Worm (Caenorhabditis elegans) whole organism, L3 larva: ENCODE measurements around the gene fbxb-29.
"Not testable (repeated sequence)": the region's sequence is repeated elsewhere in the genome, so short reads cannot be mapped to it uniquely, and the experiment has no call there.

Source experiments
- R02D3.7 ChIP-seq: fragments of 150-350 bp; optimal IDR thresholded peaks from 2 replicates; lab custom pipeline; 2014; ENCODE audit warnings: missing biosample characterization, missing genetic modification characterization
- ZK546.5 ChIP-seq: sonication (generic microtip); optimal IDR thresholded peaks from 2 replicates; lab custom pipeline; 2017; ENCODE audit warnings: missing biosample characterization, missing genetic modification characterization
- aly-2 ChIP-seq: fragments of 150-350 bp; optimal IDR thresholded peaks from 2 replicates; lab custom pipeline; 2014; ENCODE audit warnings: missing biosample characterization, missing genetic modification characterization
- ceh-16 ChIP-seq: sonication (generic microtip); optimal IDR thresholded peaks from 2 replicates; lab custom pipeline; 2017; ENCODE audit warnings: missing biosample characterization, missing genetic modification characterization
- ceh-28 ChIP-seq: fragments of 150-350 bp; optimal IDR thresholded peaks from 2 replicates; lab custom pipeline; 2014; ENCODE audit warnings: missing biosample characterization, missing genetic modification reagents, missing genetic modification characterization
- ceh-82 ChIP-seq: fragments of 150-350 bp; optimal IDR thresholded peaks from 2 replicates; lab custom pipeline; 2014; ENCODE audit warnings: missing biosample characterization, missing genetic modification characterization
- ceh-9 ChIP-seq: sonication (generic microtip); optimal IDR thresholded peaks from 2 replicates; lab custom pipeline; 2018; ENCODE audit warnings: missing biosample characterization, missing genetic modification characterization
- egl-27 ChIP-seq: sonication (generic microtip); optimal IDR thresholded peaks from 4 replicates; lab custom pipeline; 2017; ENCODE audit warnings: missing biosample characterization, missing genetic modification reagents, missing genetic modification characterization
- egl-5 ChIP-seq: fragments of 150-350 bp; optimal IDR thresholded peaks from 2 replicates; lab custom pipeline; 2017; ENCODE audit warnings: missing biosample characterization, missing genetic modification reagents, missing genetic modification characterization, inconsistent platforms
- elt-1 ChIP-seq: fragments of 150-350 bp; optimal IDR thresholded peaks from 2 replicates; lab custom pipeline; 2014; ENCODE audit warnings: missing biosample characterization, missing genetic modification characterization
- elt-2 ChIP-seq: sonication (generic microtip); optimal IDR thresholded peaks from 2 replicates; lab custom pipeline; 2016; ENCODE audit warnings: missing genetic modification reagents, mild to moderate bottlenecking, missing genetic modification characterization, missing compliant biosample characterization
- elt-3 ChIP-seq, 3 experiments: fragments of 150-350 bp in 1 of 3; sonication (generic microtip) in 2 of 3; optimal IDR thresholded peaks; 2 replicates in 2 of 3; 4 replicates in 1 of 3; lab custom pipeline; 2014 to 2017; ENCODE audit warnings: missing biosample characterization in 3 of 3, missing genetic modification characterization in 3 of 3
- eor-1 ChIP-seq, 2 experiments: fragments of 150-350 bp; optimal IDR thresholded peaks; 2 replicates each; lab custom pipeline; 2014 to 2018; ENCODE audit warnings: missing biosample characterization in 2 of 2, missing genetic modification characterization in 2 of 2
- fkh-10 ChIP-seq: sonication (generic microtip); optimal IDR thresholded peaks from 2 replicates; lab custom pipeline; 2017; ENCODE audit warnings: missing biosample characterization, missing genetic modification reagents, missing genetic modification characterization
- fkh-2 ChIP-seq: fragments of 150-350 bp; optimal IDR thresholded peaks from 2 replicates; lab custom pipeline; 2014; ENCODE audit warnings: missing biosample characterization, missing genetic modification reagents, missing genetic modification characterization
- fos-1 ChIP-seq: fragments of 150-350 bp; optimal IDR thresholded peaks from 2 replicates; lab custom pipeline; 2014; ENCODE audit warnings: missing biosample characterization, missing genetic modification characterization
- hmg-11 ChIP-seq: sonication (generic microtip); optimal IDR thresholded peaks from 2 replicates; lab custom pipeline; 2016; ENCODE audit warnings: missing genetic modification characterization, missing compliant biosample characterization
- lin-15B ChIP-seq: fragments of 150-350 bp; optimal IDR thresholded peaks from 2 replicates; lab custom pipeline; 2014; ENCODE audit warnings: missing biosample characterization, missing genetic modification characterization
- lin-39 ChIP-seq: fragments of 150-350 bp; optimal IDR thresholded peaks from 2 replicates; lab custom pipeline; 2018; ENCODE audit warnings: missing biosample characterization, missing genetic modification reagents, missing genetic modification characterization
- lsy-12 ChIP-seq: sonication (generic microtip); optimal IDR thresholded peaks from 2 replicates; lab custom pipeline; 2016; ENCODE audit warnings: mild to moderate bottlenecking, missing genetic modification characterization, missing compliant biosample characterization
- mdl-1 ChIP-seq: fragments of 150-350 bp; optimal IDR thresholded peaks from 2 replicates; lab custom pipeline; 2014; ENCODE audit warnings: missing biosample characterization, missing genetic modification characterization
- mml-1 ChIP-seq: fragments of 150-350 bp; sonication (generic microtip); optimal IDR thresholded peaks from 3 replicates; lab custom pipeline; 2014; ENCODE audit warnings: missing biosample characterization, missing genetic modification characterization
- nfya-1 ChIP-seq: sonication (generic microtip); optimal IDR thresholded peaks from 2 replicates; lab custom pipeline; 2017; ENCODE audit warnings: missing genetic modification characterization, mild to moderate bottlenecking, missing compliant biosample characterization, antibody characterized with exemption, moderate library complexity; ENCODE audit not compliant: insufficient read depth
- nhr-11 ChIP-seq: fragments of 150-350 bp; optimal IDR thresholded peaks from 2 replicates; lab custom pipeline; 2014; ENCODE audit warnings: missing biosample characterization, missing genetic modification characterization
- nhr-12 ChIP-seq: fragments of 150-350 bp; optimal IDR thresholded peaks from 2 replicates; lab custom pipeline; 2014; ENCODE audit warnings: missing biosample characterization, missing genetic modification characterization
- nhr-23 ChIP-seq: fragments of 150-350 bp; optimal IDR thresholded peaks from 2 replicates; lab custom pipeline; 2014; ENCODE audit warnings: missing biosample characterization, missing genetic modification reagents, missing genetic modification characterization
- nhr-237 ChIP-seq: fragments of 150-350 bp; optimal IDR thresholded peaks from 2 replicates; lab custom pipeline; 2014; ENCODE audit warnings: missing biosample characterization, missing genetic modification characterization
- nhr-25 ChIP-seq: sonication (generic microtip); optimal IDR thresholded peaks from 2 replicates; lab custom pipeline; 2017; ENCODE audit warnings: missing biosample characterization, missing genetic modification characterization
- nhr-28 ChIP-seq: fragments of 150-350 bp; optimal IDR thresholded peaks from 2 replicates; lab custom pipeline; 2014; ENCODE audit warnings: missing biosample characterization, missing genetic modification characterization
- nhr-76 ChIP-seq: fragments of 150-350 bp; sonication (generic microtip); optimal IDR thresholded peaks from 5 replicates; lab custom pipeline; 2014; ENCODE audit warnings: missing biosample characterization, missing genetic modification characterization
- nhr-77 ChIP-seq: fragments of 150-350 bp; optimal IDR thresholded peaks from 2 replicates; lab custom pipeline; 2014; ENCODE audit warnings: missing biosample characterization, missing genetic modification characterization
- pha-4 ChIP-seq: fragments of 150-350 bp; optimal IDR thresholded peaks from 2 replicates; lab custom pipeline; 2014; ENCODE audit warnings: missing biosample characterization, missing genetic modification reagents, missing genetic modification characterization
- sea-2 ChIP-seq: fragments of 150-350 bp; sonication (generic microtip); optimal IDR thresholded peaks from 4 replicates; lab custom pipeline; 2014; ENCODE audit warnings: missing biosample characterization, missing genetic modification reagents, missing genetic modification characterization
- snpc-4 ChIP-seq: fragments of 150-350 bp; optimal IDR thresholded peaks from 2 replicates; lab custom pipeline; 2014; ENCODE audit warnings: missing biosample characterization, missing genetic modification characterization
- tbx-2 ChIP-seq: sonication (generic microtip); optimal IDR thresholded peaks from 2 replicates; lab custom pipeline; 2016; ENCODE audit warnings: mild to moderate bottlenecking, missing genetic modification characterization, missing compliant biosample characterization
- unc-39 ChIP-seq: sonication (generic microtip); optimal IDR thresholded peaks from 4 replicates; lab custom pipeline; 2017; ENCODE audit warnings: missing biosample characterization, missing genetic modification characterization
- unc-62 ChIP-seq: fragments of 150-350 bp; sonication (generic microtip); optimal IDR thresholded peaks from 4 replicates; lab custom pipeline; 2014; ENCODE audit warnings: missing biosample characterization, missing genetic modification reagents, missing genetic modification characterization
- zag-1 ChIP-seq: fragments of 150-350 bp; optimal IDR thresholded peaks from 2 replicates; lab custom pipeline; 2014; ENCODE audit warnings: missing biosample characterization, missing genetic modification characterization
- ztf-11 ChIP-seq: fragments of 150-350 bp; optimal IDR thresholded peaks from 2 replicates; lab custom pipeline; 2014; ENCODE audit warnings: missing biosample characterization, missing genetic modification characterization

fbxb-29 gene

ce11 chrII:999493-999892 is at the start of gene fbxb-29:
TSS of gene fbxb-29 (minus strand) at chrII:999593.
- TF ChIP-seq nhr-25 (tag; lab: Kevin White, UChicago) (no peak), fkh-2 (tag; lab: Kevin White, UChicago) (no peak), elt-2 (tag; lab: Kevin White, UChicago) (no peak), sea-2 (GFP tag; lab: Kevin White, UChicago) (no peak), fkh-10 (GFP tag; lab: Kevin White, UChicago) (no peak), snpc-4 (tag; lab: Kevin White, UChicago) (no peak), ZK546.5 (tag; lab: Kevin White, UChicago) (no peak), pha-4 (no peak), R02D3.7 (no peak)

DNA sequence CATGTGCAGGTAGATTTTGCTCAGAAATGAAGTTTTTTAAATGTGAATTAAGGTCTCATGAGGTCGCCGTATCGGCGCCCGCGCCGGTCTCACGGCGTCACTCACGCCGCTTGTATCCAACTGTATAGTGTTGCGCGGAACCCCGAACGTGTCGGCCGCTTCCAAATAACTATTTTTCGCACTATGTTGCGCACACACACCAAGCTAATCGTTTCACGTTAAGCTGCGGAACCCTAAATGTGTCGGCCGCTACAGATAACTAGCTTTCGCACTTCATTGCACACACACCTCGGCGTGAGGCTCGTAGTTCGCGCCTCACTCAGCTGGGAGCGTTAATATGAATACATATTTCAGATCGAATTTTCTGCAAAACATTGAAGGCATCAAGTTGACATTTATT is 47.5 kb upstream of the fbxb-29 start:
- no peak for TF ChIP-seq sea-2 (GFP tag; lab: Kevin White, UChicago)
- TF ChIP-seq elt-3 (tag; optimal IDR thresholded peaks at IDR 0.05; lab: Kevin White, UChicago): no peak
- no peak for TF ChIP-seq elt-1 (tag; lab: Kevin White, UChicago)
- TF ChIP-seq elt-2 (tag; lab: Kevin White, UChicago): no peak
- no peak for TF ChIP-seq nhr-237
- TF ChIP-seq mml-1: no peak
- no peak for TF ChIP-seq nhr-76
- TF ChIP-seq eor-1 (tag; optimal IDR thresholded peaks at IDR 0.05; lab: Kevin White, UChicago): no peak
- TF ChIP-seq nhr-25 (tag; lab: Kevin White, UChicago): no peak
- no peak for TF ChIP-seq lin-15B
- no peak for TF ChIP-seq ZK546.5 (tag; lab: Kevin White, UChicago)
- TF ChIP-seq ceh-16 (tag; lab: Kevin White, UChicago): no peak
- TF ChIP-seq lin-39 (tag; lab: Kevin White, UChicago): no peak
- TF ChIP-seq unc-62 (GFP tag; lab: Kevin White, UChicago): no peak
- no peak for TF ChIP-seq egl-27
- TF ChIP-seq pha-4: no peak
- TF ChIP-seq nhr-11 (tag; lab: Kevin White, UChicago): no peak
- TF ChIP-seq nhr-12 (tag; lab: Kevin White, UChicago): no peak

- TF ChIP-seq unc-39 (tag; lab: Kevin White, UChicago): no peak
- TF ChIP-seq egl-5 (tag; lab: Kevin White, UChicago): no peak
- TF ChIP-seq elt-2 (tag; lab: Kevin White, UChicago): no peak
- no peak for TF ChIP-seq ZK546.5 (tag; lab: Kevin White, UChicago)
- TF ChIP-seq ztf-11 (tag; lab: Kevin White, UChicago): no peak
- no peak for TF ChIP-seq egl-27
- no peak for TF ChIP-seq ceh-9 (tag; lab: Kevin White, UChicago)
- no peak for TF ChIP-seq eor-1 (tag; optimal IDR thresholded peaks at IDR 0.05; lab: Kevin White, UChicago)
- TF ChIP-seq tbx-2 (tag; lab: Kevin White, UChicago): no peak
- no peak for TF ChIP-seq lsy-12
- no peak for TF ChIP-seq R02D3.7
- no peak for TF ChIP-seq nhr-76
- no peak for TF ChIP-seq nhr-23 (tag; lab: Kevin White, UChicago)
- TF ChIP-seq elt-1 (tag; lab: Kevin White, UChicago): no peak
- no peak for TF ChIP-seq nhr-77 (tag; lab: Kevin White, UChicago)
- TF ChIP-seq nhr-28: no peak
- no peak for TF ChIP-seq nhr-25 (tag; lab: Kevin White, UChicago)
- TF ChIP-seq ceh-82 (tag; lab: Kevin White, UChicago): no peak
Measured at ce11 chrII:1045692-1046091, 46.3 kb upstream of the fbxb-29 start, which contains the start of gene str-148. TSS of gene str-148 (plus strand) at chrII:1045992.

ce11 chrII:1043932-1044331 is 44.5 kb upstream of the fbxb-29 start, which contains the start of gene fbxb-45:
TSS of gene fbxb-45 (minus strand) at chrII:1044032.
- not testable (repeated sequence) for TF ChIP-seq ztf-11 (tag; lab: Kevin White, UChicago); zag-1; lin-15B

DNA sequence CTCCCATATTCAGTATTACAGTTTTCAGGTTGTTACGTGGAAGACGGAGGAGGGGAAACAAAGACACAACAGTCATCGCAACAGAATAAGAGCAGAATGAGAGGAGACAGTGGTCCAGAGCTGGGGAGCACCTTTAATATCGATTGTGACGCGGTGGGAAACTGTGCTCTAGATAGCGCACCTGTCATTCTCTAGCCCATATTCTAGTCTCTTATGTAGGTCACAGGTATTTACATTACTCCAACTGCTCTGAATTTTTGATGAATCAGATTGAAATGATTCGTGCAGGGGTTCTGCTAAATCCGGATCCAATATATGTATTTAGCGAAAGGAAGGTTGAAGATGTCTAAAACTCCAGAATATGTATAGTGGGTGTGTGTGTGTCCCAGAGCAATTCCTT is 42.8 kb upstream of the fbxb-29 start, which contains the start of gene fbxb-41:
Gene fbxb-41 (minus strand): TSS at position 101 of the 400 bp plus-strand sequence.
- TF ChIP-seq elt-2 (tag; lab: Kevin White, UChicago): no peak
- TF ChIP-seq fos-1 (tag; lab: Kevin White, UChicago): no peak
- TF ChIP-seq ceh-82 (tag; lab: Kevin White, UChicago): no peak
- no peak for TF ChIP-seq sea-2 (GFP tag; lab: Kevin White, UChicago)
- TF ChIP-seq egl-27: no peak
- TF ChIP-seq fkh-2 (tag; lab: Kevin White, UChicago): no peak
- no peak for TF ChIP-seq tbx-2 (tag; lab: Kevin White, UChicago)
- TF ChIP-seq ceh-28 (tag; lab: Kevin White, UChicago): no peak
- no peak for TF ChIP-seq aly-2 (tag; lab: Kevin White, UChicago)
- no peak for TF ChIP-seq lin-39 (tag; lab: Kevin White, UChicago)
- no peak for TF ChIP-seq nhr-237
- TF ChIP-seq elt-1 (tag; lab: Kevin White, UChicago): no peak
- no peak for TF ChIP-seq nfya-1 (tag; lab: Kevin White, UChicago)
- TF ChIP-seq snpc-4 (tag; lab: Kevin White, UChicago): no peak
- TF ChIP-seq mdl-1: no peak
- no peak for TF ChIP-seq hmg-11 (tag; lab: Kevin White, UChicago)
- TF ChIP-seq, all 47 proteins: peak for 0
